Fruit fly (Drosophila melanogaster) whole organism, larva: ENCODE data around the gene Npc2e.

Experiments used
- noc ChIP-seq: fragments of 200-800 bp; sonication (Bioruptor generic); optimal IDR thresholded peaks from 3 replicates; lab custom pipeline; 2019; ENCODE audit warnings: missing biosample characterization, mild to moderate bottlenecking, missing genetic modification characterization, moderate library complexity

Npc2e gene

DNA sequence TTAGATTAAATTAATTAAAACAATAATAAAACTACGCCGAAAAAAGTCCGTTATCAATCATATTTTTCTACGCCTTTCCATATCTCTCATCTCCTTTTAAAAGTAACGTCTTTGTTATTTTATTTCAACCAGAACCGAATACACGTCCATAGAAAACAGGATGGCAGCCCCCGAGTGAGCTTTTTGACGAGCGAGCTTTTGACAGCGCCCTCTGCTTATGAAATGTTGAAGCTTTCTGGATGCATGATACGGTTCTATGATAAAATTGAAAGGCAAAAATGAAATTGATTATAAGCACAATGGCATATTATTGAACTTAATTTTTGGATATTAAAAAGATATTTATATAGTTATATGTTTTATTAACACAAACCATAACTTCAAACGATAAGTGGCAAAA is 23.5 kb downstream of the Npc2e start:
- no peak for TF ChIP-seq noc (tag; lab: Kevin White, UChicago)

DNA sequence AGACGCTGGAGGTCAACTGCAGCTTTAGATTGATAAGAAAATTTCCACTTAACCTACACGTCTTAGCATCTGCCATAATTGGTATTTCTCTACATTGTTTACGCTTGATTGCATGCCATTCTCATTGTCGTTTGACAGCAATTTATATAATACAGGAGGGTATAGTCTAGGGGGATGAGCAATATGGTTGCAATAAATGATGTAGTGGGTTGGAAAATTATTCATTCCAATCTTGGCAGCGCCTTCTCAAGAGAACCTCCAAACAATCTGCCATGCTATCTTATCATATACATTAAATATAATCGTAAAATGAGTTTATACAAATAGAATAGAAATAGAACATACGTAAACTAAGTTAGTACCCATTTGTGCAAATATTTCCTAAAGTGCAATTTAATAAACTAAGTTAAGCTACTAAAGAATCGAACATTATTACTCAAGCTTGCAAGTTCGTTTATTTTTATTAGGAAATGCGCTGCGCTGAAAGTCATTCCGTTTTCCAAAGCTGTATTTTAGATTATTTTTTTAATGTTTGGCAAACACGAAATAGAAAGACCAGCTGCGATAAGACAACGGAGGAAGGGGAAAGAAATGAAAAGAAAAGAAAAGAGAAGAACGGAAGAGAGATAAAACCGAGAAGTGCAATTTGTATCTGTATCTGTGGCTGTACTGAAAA is 25.5 kb downstream of the Npc2e start:
- no peak for TF ChIP-seq noc (tag; lab: Kevin White, UChicago)

DNA sequence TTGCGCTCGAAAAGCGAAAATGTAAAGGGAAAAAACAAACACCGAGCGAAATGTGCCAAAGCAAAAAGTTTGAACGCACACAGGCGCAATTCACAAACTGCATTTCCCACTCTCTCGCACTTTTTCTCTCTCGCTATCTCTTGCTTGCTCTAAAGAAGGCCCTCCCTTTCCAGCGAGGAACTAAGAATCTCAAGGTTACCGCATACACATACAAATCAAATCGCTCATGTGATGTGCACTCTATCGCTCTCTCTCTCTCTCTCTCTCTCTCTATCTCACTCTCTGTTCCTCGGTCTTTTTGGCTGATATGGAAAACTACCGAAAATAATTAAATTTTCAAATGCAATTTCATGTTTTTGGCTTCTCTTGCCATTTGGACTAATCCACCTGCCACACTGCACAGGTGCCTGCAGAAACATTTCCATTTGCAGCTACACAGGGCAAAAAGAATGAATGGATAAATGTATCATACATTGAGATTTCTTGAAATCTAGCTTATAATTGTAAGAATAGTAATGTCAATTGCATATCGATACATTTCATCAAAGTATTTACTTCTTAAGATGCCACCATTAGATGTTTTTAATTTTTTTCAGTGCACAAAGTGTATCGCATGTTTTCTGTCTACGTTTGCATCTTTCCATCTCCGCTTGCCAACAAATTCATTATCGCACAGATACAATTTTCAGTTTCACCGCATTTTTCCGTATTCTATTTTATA is 26.3 kb downstream of the Npc2e start:
- TF ChIP-seq noc (tag; lab: Kevin White, UChicago): no peak

DNA sequence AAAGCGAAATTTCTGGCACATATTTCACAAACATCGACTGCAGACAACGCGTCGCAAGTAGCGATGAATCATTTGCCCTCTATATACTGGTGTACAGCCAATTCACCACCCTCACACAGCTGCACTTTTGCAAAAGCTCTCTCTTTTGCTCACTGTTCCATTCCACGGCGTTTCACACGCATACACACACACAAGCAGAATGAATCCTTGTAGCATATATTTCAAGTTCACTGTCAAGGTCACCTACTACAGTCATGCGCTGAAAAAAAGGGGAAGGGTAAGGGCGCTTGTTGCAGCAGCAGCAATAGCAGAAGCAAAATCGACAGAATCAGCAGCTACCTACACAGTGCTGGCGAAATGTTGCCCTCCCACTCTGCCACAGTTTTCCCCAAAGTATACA is 27.6 kb downstream of the Npc2e start:
- TF ChIP-seq noc (tag; lab: Kevin White, UChicago): no peak

DNA sequence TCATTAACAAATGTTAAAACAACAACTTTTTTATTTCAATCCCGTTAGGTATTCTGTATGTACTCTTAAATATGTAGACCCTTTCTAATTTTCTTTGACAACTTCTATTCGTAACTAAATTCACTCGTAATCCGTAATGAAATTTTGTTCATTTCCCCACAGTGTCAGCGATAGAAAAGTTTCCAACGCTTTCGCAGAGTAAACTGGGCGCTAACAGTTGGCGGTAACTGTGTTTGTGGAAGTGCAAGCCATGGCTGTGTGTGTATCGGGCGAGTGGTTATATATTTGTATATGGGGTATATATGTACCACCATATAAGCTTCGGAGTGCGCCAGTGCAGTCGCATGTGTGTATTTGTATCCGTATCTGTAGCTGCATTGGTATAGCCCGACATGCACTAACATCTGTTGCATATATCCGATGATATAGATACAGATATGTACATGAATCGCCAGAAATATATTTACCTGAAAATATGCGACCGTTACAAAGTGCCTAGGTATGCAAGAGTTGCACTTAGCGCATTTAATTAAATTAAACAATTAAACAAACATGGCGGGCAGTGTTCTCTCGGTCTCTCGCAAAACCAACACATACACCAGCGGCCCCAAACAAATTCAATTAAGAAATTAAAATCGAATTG is 28.5 kb downstream of the Npc2e start:
- no peak for TF ChIP-seq noc (tag; lab: Kevin White, UChicago)

DNA sequence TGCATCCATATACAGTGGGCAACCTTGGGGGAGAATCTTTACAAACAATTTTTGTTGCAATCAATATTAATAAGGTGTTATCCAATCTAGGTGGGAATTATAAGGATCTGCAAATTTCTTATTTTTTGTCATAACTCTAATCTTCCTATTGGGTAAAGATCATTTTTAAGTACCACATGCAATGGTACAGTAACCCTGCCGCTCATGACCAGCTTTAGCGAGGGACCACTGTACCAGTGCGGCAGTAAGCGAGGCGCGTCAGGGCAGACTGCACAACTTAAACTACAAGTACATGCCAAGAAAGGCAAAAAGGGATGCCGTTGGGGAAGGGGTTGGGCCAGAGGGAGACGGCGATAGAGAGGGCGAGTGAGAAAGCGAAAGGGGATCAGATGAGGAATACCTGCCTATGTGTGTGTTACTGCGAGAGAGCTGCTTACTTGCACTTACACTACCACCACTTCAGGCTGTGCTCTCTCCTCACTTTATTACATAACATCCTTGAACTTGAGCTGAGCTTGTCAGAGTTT is 29.5 kb downstream of the Npc2e start:
- TF ChIP-seq noc (tag; lab: Kevin White, UChicago): no peak

DNA sequence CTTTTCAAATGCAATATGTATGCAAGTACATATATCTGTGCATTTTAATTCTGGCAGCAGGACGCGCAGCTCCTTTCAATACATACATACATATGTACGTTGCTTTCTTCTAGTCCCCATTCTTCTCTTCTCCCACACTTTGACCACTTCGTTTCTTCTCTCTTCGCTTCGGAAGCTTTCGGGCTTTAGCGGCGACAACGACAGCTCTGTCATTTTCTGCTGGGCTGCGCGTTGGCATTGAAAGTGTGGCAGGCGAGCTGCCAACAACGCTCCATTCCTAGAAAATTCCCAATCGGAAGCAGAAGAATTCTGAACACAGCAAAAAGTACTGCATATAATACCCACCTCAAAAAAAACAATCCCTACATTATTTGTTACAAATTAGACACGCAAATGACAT is 29.9 kb downstream of the Npc2e start:
- no peak for TF ChIP-seq noc (tag; lab: Kevin White, UChicago)

DNA sequence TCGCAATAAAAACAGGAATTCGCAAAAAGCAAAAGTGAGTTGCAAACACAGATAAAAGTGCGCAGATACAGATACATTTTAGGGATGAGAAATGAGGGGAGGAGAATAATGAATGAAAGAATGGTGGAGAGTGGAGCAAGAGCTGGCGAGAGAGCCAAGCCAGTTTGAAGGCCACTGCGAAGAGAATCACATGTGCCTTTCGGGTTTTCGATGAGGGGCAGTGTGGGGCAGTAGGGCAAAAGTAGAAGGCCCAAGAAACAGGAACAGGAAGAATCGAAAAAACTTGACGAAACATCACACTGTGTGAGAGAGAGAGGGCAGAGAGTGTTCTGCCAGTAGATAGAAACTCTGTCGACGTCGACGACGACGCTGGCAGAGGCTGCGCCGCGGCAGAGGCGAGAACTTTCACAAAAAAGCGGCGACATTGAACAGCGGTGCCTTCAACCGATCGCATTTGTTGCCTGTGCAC is 31.1 kb downstream of the Npc2e start:
- no peak for TF ChIP-seq noc (tag; lab: Kevin White, UChicago)

DNA sequence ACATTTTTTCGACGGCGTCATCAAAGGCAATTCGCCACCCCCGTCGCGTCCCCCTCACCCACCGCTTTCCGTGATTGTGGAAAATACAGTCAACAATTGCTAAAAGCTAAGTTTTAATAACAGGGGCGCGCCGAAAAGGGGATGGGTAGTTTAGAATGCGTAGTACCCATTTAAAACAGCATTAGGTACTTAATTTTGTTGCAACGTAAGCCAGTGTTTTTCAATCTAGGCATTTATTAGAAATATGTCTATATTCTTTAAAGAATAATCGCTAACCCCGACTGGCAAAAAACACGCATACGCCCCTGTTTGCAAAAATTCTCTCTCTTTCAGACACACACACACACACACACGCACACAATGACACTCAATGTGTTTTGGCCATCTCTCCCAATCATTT is 31.8 kb downstream of the Npc2e start:
- peak; percentile 93 for TF ChIP-seq noc (tag; lab: Kevin White, UChicago)

DNA sequence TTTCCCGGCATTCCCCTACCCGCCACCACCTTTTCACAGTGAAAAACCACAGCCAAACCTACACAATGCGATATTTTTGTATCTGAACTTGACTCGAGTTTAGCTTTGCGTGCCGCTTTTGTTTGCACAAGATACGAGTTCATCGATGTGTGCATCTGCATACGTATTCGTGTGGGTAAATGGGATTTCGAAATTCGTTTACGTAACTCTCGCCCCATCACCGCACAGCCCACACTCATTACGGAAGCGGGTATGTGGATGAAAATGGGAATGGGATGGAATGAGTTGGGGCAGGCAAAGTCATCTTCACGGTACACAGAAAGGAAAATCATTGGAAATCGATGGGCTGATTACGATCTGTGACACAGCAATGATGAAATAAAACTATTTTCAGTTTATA is 33.1 kb downstream of the Npc2e start:
- TF ChIP-seq noc (tag; lab: Kevin White, UChicago): no peak

DNA sequence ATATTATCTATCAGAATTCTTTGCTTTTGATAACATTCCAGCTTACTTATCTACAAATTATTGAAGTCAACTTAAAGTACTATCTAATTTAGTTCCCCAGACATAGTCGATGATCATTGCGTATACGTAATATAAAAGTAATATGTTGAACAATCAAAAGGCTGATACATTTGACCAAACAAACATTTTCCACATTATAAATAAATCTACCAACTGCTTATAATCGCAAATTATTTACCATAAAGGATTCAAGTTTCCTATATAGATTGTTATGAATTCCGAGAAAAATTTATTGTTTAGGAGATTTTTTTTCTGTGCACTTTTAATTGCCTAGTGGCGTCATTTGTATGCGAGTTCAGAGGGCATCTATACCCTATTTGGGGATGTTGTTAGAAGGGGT is 33.6 kb downstream of the Npc2e start:
- no peak for TF ChIP-seq noc (tag; lab: Kevin White, UChicago)

DNA sequence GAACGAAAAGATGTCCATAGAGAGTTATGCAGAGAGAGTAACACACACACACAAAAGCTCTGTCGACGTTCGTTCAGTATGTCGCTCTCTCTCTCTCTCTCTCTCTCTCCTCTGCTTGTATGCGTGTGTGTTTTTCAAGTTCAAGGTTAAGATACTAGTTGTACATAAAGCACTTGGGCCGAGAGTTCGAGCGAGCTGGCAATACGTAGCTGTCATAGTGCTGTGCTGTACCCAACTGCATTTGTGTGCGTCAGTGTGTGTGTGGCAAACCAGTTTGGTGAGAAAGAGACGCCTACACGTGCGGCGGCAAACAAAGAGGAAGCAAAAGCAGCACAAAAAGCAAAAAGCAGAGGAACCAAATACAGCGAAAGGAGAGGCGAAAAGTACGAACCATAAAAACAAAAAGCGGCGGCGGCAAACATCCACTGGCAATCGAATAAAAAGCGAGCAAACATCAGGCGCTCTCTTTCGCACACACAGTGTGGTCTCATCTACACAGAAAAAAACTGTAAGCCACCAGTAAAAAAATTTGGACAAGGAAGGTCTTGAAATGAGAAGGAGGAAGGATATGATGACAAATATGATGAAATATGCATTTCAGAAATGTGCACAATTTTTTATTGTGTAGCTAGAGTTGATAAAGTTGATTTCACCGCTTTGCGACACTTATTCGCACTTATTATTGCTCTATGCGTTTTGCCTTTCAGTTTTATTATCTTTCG is 34.2 kb downstream of the Npc2e start:
- peak; percentile 77 for TF ChIP-seq noc (tag; lab: Kevin White, UChicago)

DNA sequence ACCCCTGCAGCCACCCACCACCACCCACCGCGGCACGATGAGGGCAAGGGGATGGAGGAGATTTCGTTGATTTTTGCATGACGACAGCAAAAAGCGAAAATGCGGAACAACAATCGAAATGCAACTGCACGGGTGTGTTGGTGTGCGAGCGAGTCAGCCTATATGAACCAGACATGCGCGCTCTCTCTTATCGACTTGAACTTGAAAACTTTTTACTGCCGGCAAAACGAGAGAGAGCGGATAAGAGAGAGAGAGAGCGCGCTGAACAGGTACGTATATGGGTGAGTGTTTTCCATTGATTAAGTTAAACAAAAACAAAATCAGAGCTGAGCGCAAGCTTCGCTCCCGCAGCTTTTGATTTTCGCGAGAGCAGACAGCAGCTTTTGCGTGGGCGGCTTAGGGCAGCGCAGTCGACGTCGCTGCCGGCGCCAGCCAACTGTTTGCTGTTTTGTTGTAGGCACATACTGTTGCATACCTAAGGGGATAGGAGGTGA is 36.1 kb downstream of the Npc2e start:
- no peak for TF ChIP-seq noc (tag; lab: Kevin White, UChicago)

DNA sequence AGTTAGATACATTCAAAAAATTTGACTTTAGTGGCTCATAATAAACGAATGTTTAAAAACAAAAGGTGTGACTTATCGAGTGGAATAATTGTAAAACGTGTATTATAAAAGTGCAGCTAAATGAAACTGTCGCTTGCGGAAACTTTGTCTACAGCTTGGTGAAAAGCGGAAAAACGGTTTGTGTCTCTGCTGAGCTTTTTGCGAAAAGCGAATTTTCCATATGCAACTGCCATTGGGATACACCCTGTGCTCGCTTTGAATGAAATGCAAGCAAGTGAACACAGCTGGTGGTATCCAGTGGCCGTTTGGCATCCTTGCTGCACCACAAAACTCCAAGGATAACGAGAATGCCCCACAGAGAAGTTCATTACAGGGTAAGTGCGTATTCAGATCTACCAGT is 37.8 kb downstream of the Npc2e start:
- no peak for TF ChIP-seq noc (tag; lab: Kevin White, UChicago)

DNA sequence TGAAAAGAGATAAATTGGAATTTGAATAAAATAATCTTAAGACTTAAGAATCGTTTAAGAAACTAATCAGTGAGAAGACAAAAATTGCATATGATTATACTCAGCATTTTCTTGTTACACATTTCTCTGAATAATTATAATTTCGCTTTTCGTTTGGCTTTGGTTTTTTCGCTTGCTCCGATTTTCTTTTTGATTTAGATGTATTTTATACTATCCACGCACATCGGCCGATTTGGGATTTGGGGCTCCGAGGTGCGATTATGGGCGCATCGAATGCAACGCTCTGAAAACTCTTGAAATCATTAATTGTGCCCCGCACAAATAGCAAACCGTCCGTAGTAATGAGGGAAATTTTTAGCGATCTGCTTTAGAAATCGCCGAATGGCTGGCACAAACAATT is 38.4 kb downstream of the Npc2e start:
- no peak for TF ChIP-seq noc (tag; lab: Kevin White, UChicago)
